Fruit fly (Drosophila melanogaster): ENCODE data around the gene Spp.

Gene Spp

DNA sequence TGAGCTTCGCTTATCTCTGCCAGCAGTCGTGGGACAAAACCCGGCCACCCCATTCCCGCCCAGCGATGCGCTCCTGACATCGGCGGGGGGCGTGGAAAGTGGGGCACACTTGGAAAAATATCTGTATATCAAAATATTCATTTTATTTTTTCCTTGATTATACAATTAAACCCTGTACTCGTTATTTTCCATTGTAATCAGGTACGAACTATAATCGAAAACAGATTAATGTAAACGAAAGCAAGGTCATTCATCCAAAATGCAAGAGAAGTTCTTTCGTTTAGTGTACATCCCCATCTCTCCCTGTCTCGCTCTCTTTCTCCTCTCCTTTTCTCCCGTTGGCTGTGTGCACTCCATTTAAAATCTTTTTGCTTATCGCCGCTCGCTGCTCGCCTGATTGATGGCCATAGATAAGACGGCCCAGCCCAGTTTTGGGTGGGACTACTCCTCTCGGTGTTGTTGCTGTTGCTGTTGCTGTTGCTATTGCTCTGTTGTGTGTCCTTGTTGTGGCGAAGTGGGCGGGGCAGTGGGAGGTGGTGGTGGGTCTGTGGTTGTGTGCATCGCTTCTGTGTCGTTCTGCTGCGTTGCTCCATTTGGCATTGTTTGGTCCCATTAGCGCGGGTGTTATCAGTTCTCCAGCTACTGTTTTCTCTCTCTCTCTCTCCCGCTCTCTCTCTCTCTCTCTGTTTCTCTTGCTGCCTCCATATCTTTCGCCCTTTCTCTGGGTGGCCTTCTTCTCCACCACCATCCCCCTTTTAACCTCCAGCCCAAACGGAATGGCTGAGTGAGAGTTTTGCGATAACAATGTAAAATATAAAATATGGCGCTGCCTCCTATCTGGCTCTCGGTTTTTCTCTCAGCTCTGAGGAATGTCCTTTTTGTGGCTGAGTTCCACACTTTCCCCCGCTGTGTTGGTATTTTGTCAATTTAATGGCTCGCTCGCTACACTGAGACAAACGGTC is 28.1 kb downstream of the Spp start (continued):
- TF ChIP-seq vvl (GFP tag; IDR thresholded peaks at IDR 0.05) (peak; percentile 86), br (optimal IDR thresholded peaks at IDR 0.05) (no peak), CG18011 (GFP tag; optimal IDR thresholded peaks at IDR 0.05) (peak; percentile 51), Antp (GFP tag; optimal IDR thresholded peaks at IDR 0.05) (peak; percentile 60), fru (optimal IDR thresholded peaks at IDR 0.05) (no peak), CG2129 (GFP tag; IDR thresholded peaks at IDR 0.05; ENCODE audit: partially characterized antibody) (no peak), Sin3A (optimal IDR thresholded peaks at IDR 0.05) (no peak), CG33557 (GFP tag; optimal IDR thresholded peaks at IDR 0.05) (peak; percentile 28), NFAT (GFP tag; IDR thresholded peaks at IDR 0.05) (no peak), CG6854 (GFP tag; optimal IDR thresholded peaks at IDR 0.05) (peak; percentile 61), CG10274 (GFP tag; optimal IDR thresholded peaks at IDR 0.05) (no peak), chm (GFP tag; IDR thresholded peaks at IDR 0.05) (no peak; the same call in 1 of the 2 replicates), CG9437 (GFP tag; optimal IDR thresholded peaks at IDR 0.05) (peak; percentile 50), Abd-B (GFP tag; optimal IDR thresholded peaks at IDR 0.05) (peak; percentile 51), dimm (GFP tag; IDR thresholded peaks at IDR 0.05) (peak; percentile 32; the same call in 1 of the 2 replicates), Dip2 (GFP tag; IDR thresholded peaks at IDR 0.05) (no peak), CG18599 (GFP tag; optimal IDR thresholded peaks at IDR 0.05) (peak; percentile 90), CG8089 (GFP tag; optimal IDR thresholded peaks at IDR 0.05) (peak; percentile 61), CG11560 (tag; IDR thresholded peaks at IDR 0.05) (peak; percentile 68; the same call in 2 of the 3 replicates), CG4360 (GFP tag; IDR thresholded peaks at IDR 0.05) (peak; percentile 32; the same call in 1 of the 2 replicates), tin (GFP tag; optimal IDR thresholded peaks at IDR 0.05) (peak; percentile 69), CG2889 (GFP tag; IDR thresholded peaks at IDR 0.05) (peak; percentile 41; the same call in 1 of the 3 replicates), CG15269 (tag; optimal IDR thresholded peaks at IDR 0.05) (peak; percentile 72), H15 (GFP tag; IDR thresholded peaks at IDR 0.05) (peak; percentile 82), tna (GFP tag; IDR thresholded peaks at IDR 0.05; ENCODE audit: partially characterized antibody) (no peak), pita (GFP tag; optimal IDR thresholded peaks at IDR 0.05) (no peak), CG14441 (GFP tag; IDR thresholded peaks at IDR 0.05) (peak; percentile 49; the same call in 1 of the 2 replicates), CG1647 (GFP tag; optimal IDR thresholded peaks at IDR 0.05) (no peak), HLHmδ (GFP tag; optimal IDR thresholded peaks at IDR 0.05) (no peak), bcd (GFP tag; optimal IDR thresholded peaks at IDR 0.05) (peak; percentile 80), gt (GFP tag; IDR thresholded peaks at IDR 0.05) (peak; percentile 47; the same call in 1 of the 2 replicates), Side (GFP tag; optimal IDR thresholded peaks at IDR 0.05) (peak; percentile 59), CG3847 (GFP tag; IDR thresholded peaks at IDR 0.05) (peak; percentile 48), al (GFP tag; IDR thresholded peaks at IDR 0.05) (0 out of 2 replicates have a peak, but pooled peaks have one; percentile 20), CG15479 (GFP tag; optimal IDR thresholded peaks at IDR 0.05) (peak; percentile 48), Mad (GFP tag; optimal IDR thresholded peaks at IDR 0.05) (peak; percentile 47), Ptx1 (GFP tag; IDR thresholded peaks at IDR 0.05) (peak; percentile 81), ftz-f1 (GFP tag; optimal IDR thresholded peaks at IDR 0.05) (no peak), Sox100B (GFP tag; optimal IDR thresholded peaks at IDR 0.05) (peak; percentile 56), CG31224 (GFP tag; IDR thresholded peaks at IDR 0.05) (no peak), pzg (GFP tag; optimal IDR thresholded peaks at IDR 0.05) (no peak), seq (GFP tag; IDR thresholded peaks at IDR 0.05) (peak; percentile 67), Bteb2 (GFP tag; optimal IDR thresholded peaks at IDR 0.05) (peak; percentile 22), CG14014 (GFP tag; IDR thresholded peaks at IDR 0.05) (peak; percentile 75), psq (GFP tag; optimal IDR thresholded peaks at IDR 0.05) (peak; percentile 19), slp2 (GFP tag; optimal IDR thresholded peaks at IDR 0.05) (peak; percentile 29), CG10321 (GFP tag; IDR thresholded peaks at IDR 0.05) (no peak), CG32772 (GFP tag; IDR thresholded peaks at IDR 0.05) (peak; percentile 83), Drgx (GFP tag; IDR thresholded peaks at IDR 0.05) (peak; percentile 61), ems (GFP tag; optimal IDR thresholded peaks at IDR 0.05) (peak; percentile 35)

All from whole organism, embryonic.